Worm (Caenorhabditis elegans): Measurements from ENCODE around the gene F52H2.5.

- TF ChIP-seq hlh-13 (GFP tag; optimal IDR thresholded peaks at IDR 0.05) (peak; percentile 20), mec-3 (tag; optimal IDR thresholded peaks at IDR 0.05; ENCODE audit: borderline replicate concordance) (no peak), ceh-31 (tag; optimal IDR thresholded peaks at IDR 0.05) (peak; percentile 65)
These were observed 6.4 kb downstream of the F52H2.5 start for ce11 chrX:2553433-2553860.
